Worm (Caenorhabditis elegans) whole organism, late embryonic: ENCODE measurements around the gene cest-17.

Source experiments
- C08G9.2 ChIP-seq: sonication (generic microtip); optimal IDR thresholded peaks from 2 replicates; lab custom pipeline; 2016; ENCODE audit warnings: mild to moderate bottlenecking, missing genetic modification characterization, moderate library complexity, missing compliant biosample characterization
- K02D7.2 ChIP-seq: sonication (generic microtip); optimal IDR thresholded peaks from 2 replicates; lab custom pipeline; 2017; ENCODE audit warnings: mild to moderate bottlenecking, missing genetic modification characterization, missing compliant biosample characterization
- K09A11.1 ChIP-seq: sonication (generic microtip); optimal IDR thresholded peaks from 2 replicates; lab custom pipeline; 2017; ENCODE audit warnings: antibody characterized with exemption, mild to moderate bottlenecking, missing genetic modification characterization, missing compliant biosample characterization; ENCODE audit not compliant: insufficient read depth
- Y22D7AL.16 ChIP-seq: sonication (generic microtip); optimal IDR thresholded peaks from 2 replicates; lab custom pipeline; 2016; ENCODE audit warnings: missing genetic modification characterization, missing compliant biosample characterization
- ceh-19 ChIP-seq: fragments of 200-800 bp; sonication (Bioruptor generic); optimal IDR thresholded peaks from 2 replicates; lab custom pipeline; 2018; ENCODE audit warnings: mild to moderate bottlenecking, missing genetic modification characterization, missing compliant biosample characterization
- ceh-2 ChIP-seq: sonication (generic microtip); optimal IDR thresholded peaks from 2 replicates; lab custom pipeline; 2016; ENCODE audit warnings: missing genotype, missing genetic modification characterization, missing compliant biosample characterization
- ceh-22 ChIP-seq: sonication (generic microtip); optimal IDR thresholded peaks from 2 replicates; lab custom pipeline; 2017; ENCODE audit warnings: missing biosample characterization, missing genetic modification characterization
- ceh-30 ChIP-seq: fragments of 150-350 bp; optimal IDR thresholded peaks from 2 replicates; lab custom pipeline; 2014; ENCODE audit warnings: missing biosample characterization, missing genetic modification characterization
- ceh-45 ChIP-seq: fragments of 200-800 bp; sonication (Bioruptor generic); IDR thresholded peaks from 2 replicates; pipeline ENCODE4 v1.3.6; 2022; ENCODE audit warnings: missing genetic modification reagents, missing genetic modification characterization, missing compliant biosample characterization
- ceh-48 ChIP-seq: sonication (generic microtip); optimal IDR thresholded peaks from 2 replicates; lab custom pipeline; 2016; ENCODE audit warnings: missing genetic modification characterization, inconsistent platforms, missing compliant biosample characterization
- ceh-6 ChIP-seq: fragments of 200-800 bp; sonication (Bioruptor generic); optimal IDR thresholded peaks from 2 replicates; lab custom pipeline; 2018; ENCODE audit warnings: mild to moderate bottlenecking, missing genetic modification characterization, missing compliant biosample characterization
- ceh-9 ChIP-seq: sonication (generic microtip); optimal IDR thresholded peaks from 2 replicates; lab custom pipeline; 2016; ENCODE audit warnings: mild to moderate bottlenecking, missing genetic modification characterization, inconsistent platforms, missing compliant biosample characterization
- dve-1 ChIP-seq: sonication (generic microtip); optimal IDR thresholded peaks from 2 replicates; lab custom pipeline; 2017; ENCODE audit warnings: antibody characterized with exemption, mild to moderate bottlenecking, missing genetic modification characterization, missing compliant biosample characterization
- eyg-1 ChIP-seq: sonication (generic microtip); optimal IDR thresholded peaks from 2 replicates; lab custom pipeline; 2016; ENCODE audit warnings: missing genotype, missing genetic modification characterization, missing compliant biosample characterization
- fax-1 ChIP-seq: sonication (generic microtip); optimal IDR thresholded peaks from 2 replicates; lab custom pipeline; 2016; ENCODE audit warnings: missing genotype, missing genetic modification characterization, missing compliant biosample characterization
- fkh-6 ChIP-seq: sonication (generic microtip); optimal IDR thresholded peaks from 2 replicates; lab custom pipeline; 2016; ENCODE audit warnings: missing genetic modification characterization, missing compliant biosample characterization
- gmeb-2 ChIP-seq: sonication (generic microtip); optimal IDR thresholded peaks from 2 replicates; lab custom pipeline; 2016; ENCODE audit warnings: missing genetic modification characterization, inconsistent platforms, missing compliant biosample characterization
- hlh-13 ChIP-seq: fragments of 200-800 bp; sonication (Bioruptor generic); optimal IDR thresholded peaks from 2 replicates; lab custom pipeline; 2018; ENCODE audit warnings: mild to moderate bottlenecking, missing genetic modification characterization, missing compliant biosample characterization
- hlh-15 ChIP-seq: sonication (generic microtip); optimal IDR thresholded peaks from 2 replicates; lab custom pipeline; 2016; ENCODE audit warnings: missing genetic modification characterization, missing compliant biosample characterization
- lim-6 ChIP-seq: sonication (generic microtip); optimal IDR thresholded peaks from 2 replicates; lab custom pipeline; 2016; ENCODE audit warnings: missing genetic modification characterization, missing compliant biosample characterization
- madf-2 ChIP-seq: sonication (generic microtip); optimal IDR thresholded peaks from 2 replicates; lab custom pipeline; 2017; ENCODE audit warnings: missing genetic modification characterization, missing compliant biosample characterization
- mec-3 ChIP-seq: sonication (generic microtip); optimal IDR thresholded peaks from 2 replicates; lab custom pipeline; 2016; ENCODE audit warnings: borderline replicate concordance, missing genetic modification characterization, missing compliant biosample characterization
- nfya-1 ChIP-seq: sonication (generic microtip); optimal IDR thresholded peaks from 2 replicates; lab custom pipeline; 2017; ENCODE audit warnings: missing genetic modification characterization, mild to moderate bottlenecking, missing compliant biosample characterization, antibody characterized with exemption, moderate library complexity
- nhr-11 ChIP-seq: fragments of 150-350 bp; optimal IDR thresholded peaks from 2 replicates; lab custom pipeline; 2014; ENCODE audit warnings: missing biosample characterization, missing genetic modification characterization
- nhr-232 ChIP-seq: sonication (generic microtip); optimal IDR thresholded peaks from 2 replicates; lab custom pipeline; 2016; ENCODE audit warnings: missing genetic modification characterization, missing compliant biosample characterization
- odd-2 ChIP-seq: sonication (generic microtip); optimal IDR thresholded peaks from 2 replicates; lab custom pipeline; 2017; ENCODE audit warnings: antibody characterized with exemption, mild to moderate bottlenecking, missing genetic modification characterization, missing compliant biosample characterization
- pag-3 ChIP-seq: sonication (generic microtip); optimal IDR thresholded peaks from 2 replicates; lab custom pipeline; 2016; ENCODE audit warnings: missing compliant biosample characterization, missing genetic modification characterization, borderline replicate concordance
- pha-4 ChIP-seq: fragments of 150-350 bp; optimal IDR thresholded peaks from 2 replicates; lab custom pipeline; 2018; ENCODE audit warnings: missing biosample characterization, missing genetic modification reagents, missing genetic modification characterization
- ref-2 ChIP-seq: sonication (generic microtip); optimal IDR thresholded peaks from 2 replicates; lab custom pipeline; 2016; ENCODE audit warnings: missing genetic modification characterization, missing compliant biosample characterization
- sdc-2 ChIP-seq: sonication (generic microtip); optimal IDR thresholded peaks from 2 replicates; lab custom pipeline; 2016; ENCODE audit warnings: missing genotype, missing genetic modification characterization, missing compliant biosample characterization
- sox-4 ChIP-seq: sonication (generic microtip); optimal IDR thresholded peaks from 2 replicates; lab custom pipeline; 2017; ENCODE audit warnings: mild to moderate bottlenecking, missing genetic modification characterization, inconsistent platforms, missing compliant biosample characterization
- syd-9 ChIP-seq: sonication (generic microtip); optimal IDR thresholded peaks from 2 replicates; lab custom pipeline; 2016; ENCODE audit warnings: mild to moderate bottlenecking, missing genetic modification characterization, moderate library complexity, missing compliant biosample characterization
- tbx-7 ChIP-seq: sonication (generic microtip); optimal IDR thresholded peaks from 2 replicates; lab custom pipeline; 2016; ENCODE audit warnings: missing genotype, missing genetic modification characterization, missing compliant biosample characterization
- ttx-3 ChIP-seq: sonication (generic microtip); optimal IDR thresholded peaks from 2 replicates; lab custom pipeline; 2016; ENCODE audit warnings: missing genetic modification reagents, missing genetic modification characterization, missing compliant biosample characterization
- unc-86 ChIP-seq: sonication (generic microtip); optimal IDR thresholded peaks from 2 replicates; lab custom pipeline; 2016; ENCODE audit warnings: missing genetic modification characterization, missing compliant biosample characterization
- ztf-16 ChIP-seq: sonication (generic microtip); optimal IDR thresholded peaks from 2 replicates; lab custom pipeline; 2017; ENCODE audit warnings: missing genetic modification characterization, missing compliant biosample characterization

cest-17 gene

ce11 chrV:8198994-8199393 lies 4.1 kb upstream of the cest-17 start, which contains the start of gene F20D6.11:
TSS of gene F20D6.11 (minus strand) at chrV:8199094.
- TF ChIP-seq eyg-1 (tag; lab: Kevin White, UChicago): no peak
- no peak for TF ChIP-seq K09A11.1 (tag; lab: Kevin White, UChicago)
- TF ChIP-seq hlh-13 (GFP tag; lab: Kevin White, UChicago): no peak
- TF ChIP-seq ceh-45 (GFP tag; lab: Robert Waterston, UW): no peak
- TF ChIP-seq lim-6 (tag; lab: Kevin White, UChicago): no peak
- TF ChIP-seq ttx-3 (tag; lab: Kevin White, UChicago): no peak
- TF ChIP-seq ztf-16 (tag; lab: Kevin White, UChicago): no peak

ce11 chrV:8201229-8201858 lies 1.8 kb upstream of the cest-17 start, which contains the start of gene cri-2:
TSS of gene cri-2 (plus strand) at chrV:8201808.
- TF ChIP-seq fkh-6 (tag; lab: Kevin White, UChicago) (no peak), pag-3 (no peak), ceh-48 (tag; lab: Kevin White, UChicago) (no peak), sox-4 (no peak), tbx-7 (no peak), ref-2 (tag; lab: Kevin White, UChicago) (no peak), unc-86 (tag; lab: Kevin White, UChicago) (no peak), dve-1 (no peak), odd-2 (tag; lab: Kevin White, UChicago) (no peak), syd-9 (tag; lab: Kevin White, UChicago) (no peak)

ce11 chrV:8206931-8207330 lies 3.8 kb downstream of the cest-17 start, which contains the start of gene timp-1:
TSS of gene timp-1 (plus strand) at chrV:8207235.
- TF ChIP-seq hlh-15 (tag; lab: Kevin White, UChicago) (no peak), nfya-1 (no peak), syd-9 (tag; lab: Kevin White, UChicago) (no peak), ceh-30 (no peak), K02D7.2 (no peak), gmeb-2 (no peak), eyg-1 (tag; lab: Kevin White, UChicago) (no peak), nhr-232 (tag; lab: Kevin White, UChicago) (no peak), pha-4 (no peak), madf-2 (tag; lab: Kevin White, UChicago) (no peak), C08G9.2 (no peak), sdc-2 (no peak), ceh-22 (tag; lab: Kevin White, UChicago) (no peak), nhr-11 (tag; lab: Kevin White, UChicago) (no peak), ceh-19 (no peak)
- TF ChIP-seq, all 69 proteins: peak for 0

DNA sequence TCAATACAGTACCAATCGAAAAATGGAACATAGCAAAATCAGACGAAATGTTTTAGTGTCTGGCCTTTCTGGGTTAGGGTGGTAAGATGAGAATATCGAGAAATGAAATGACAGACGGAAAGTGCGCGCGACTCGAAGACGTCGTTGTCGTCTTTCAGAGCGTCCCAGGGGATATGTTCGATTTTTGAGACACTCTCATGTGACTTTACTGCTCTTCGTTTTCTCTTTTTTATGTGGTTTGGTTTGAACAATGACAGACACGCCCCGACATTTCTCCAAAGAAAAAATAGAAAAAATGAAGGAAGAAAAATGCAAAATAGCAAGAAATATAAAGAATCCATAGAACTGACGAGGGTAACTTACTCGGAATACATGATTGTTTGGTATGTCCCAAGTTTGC lies 7.4 kb downstream of the cest-17 start:
- TF ChIP-seq fax-1 (tag; lab: Kevin White, UChicago): no peak
- TF ChIP-seq ceh-30: no peak
- TF ChIP-seq ceh-9 (tag; lab: Kevin White, UChicago): no peak
- TF ChIP-seq mec-3 (tag; lab: Kevin White, UChicago): no peak
- no peak for TF ChIP-seq Y22D7AL.16 (tag; lab: Kevin White, UChicago)
- no peak for TF ChIP-seq ceh-2 (tag; lab: Kevin White, UChicago)
- no peak for TF ChIP-seq ceh-6 (GFP tag; lab: Kevin White, UChicago)
- TF ChIP-seq pag-3: no peak
- no peak for TF ChIP-seq C08G9.2
